Worm (Caenorhabditis elegans) whole organism, mixed stage, embryonic: ENCODE measurements around the gene M60.4.

Experiments
- ces-1 ChIP-seq: fragments of 150-350 bp; optimal IDR thresholded peaks from 2 replicates; lab custom pipeline; 2014; ENCODE audit warnings: missing biosample characterization, missing genetic modification reagents, missing genetic modification characterization
- cnd-1 ChIP-seq: fragments of 200-800 bp; sonication (Bioruptor generic); optimal IDR thresholded peaks from 2 replicates; lab custom pipeline; 2018; ENCODE audit warnings: mild to moderate bottlenecking, missing genetic modification characterization, missing compliant biosample characterization
- elt-1 ChIP-seq: sonication (generic microtip); optimal IDR thresholded peaks from 2 replicates; lab custom pipeline; 2017; ENCODE audit warnings: missing genetic modification characterization, mild to moderate bottlenecking, missing compliant biosample characterization, antibody characterized with exemption, moderate library complexity, borderline replicate concordance; ENCODE audit not compliant: insufficient read depth
- hlh-1 ChIP-seq: fragments of 150-350 bp; optimal IDR thresholded peaks from 2 replicates; lab custom pipeline; 2014; ENCODE audit warnings: missing biosample characterization, missing genetic modification reagents, missing genetic modification characterization
- lin-13 ChIP-seq: fragments of 150-350 bp; optimal IDR thresholded peaks from 2 replicates; lab custom pipeline; 2014; ENCODE audit warnings: missing biosample characterization, missing genetic modification characterization
- lsy-2 ChIP-seq: fragments of 150-350 bp; optimal IDR thresholded peaks from 2 replicates; lab custom pipeline; 2014; ENCODE audit warnings: missing biosample characterization, missing genetic modification characterization
- mls-2 ChIP-seq: sonication (generic microtip); optimal IDR thresholded peaks from 2 replicates; lab custom pipeline; 2016; ENCODE audit warnings: mild to moderate bottlenecking, missing genetic modification characterization, moderate library complexity, missing compliant biosample characterization
- nhr-28 ChIP-seq: fragments of 150-350 bp; optimal IDR thresholded peaks from 2 replicates; lab custom pipeline; 2014; ENCODE audit warnings: missing biosample characterization, missing genetic modification characterization
- nhr-76 ChIP-seq: sonication (generic microtip); optimal IDR thresholded peaks from 2 replicates; lab custom pipeline; 2017; ENCODE audit warnings: missing biosample characterization, missing genetic modification characterization
- pha-4 ChIP-seq: fragments of 150-350 bp; optimal IDR thresholded peaks from 2 replicates; lab custom pipeline; 2018; ENCODE audit warnings: missing biosample characterization, missing genetic modification reagents, missing genetic modification characterization
- snpc-4 ChIP-seq: fragments of 150-350 bp; optimal IDR thresholded peaks from 2 replicates; lab custom pipeline; 2014; ENCODE audit warnings: missing biosample characterization, missing genetic modification characterization
- sptf-1 ChIP-seq: sonication (generic microtip); optimal IDR thresholded peaks from 2 replicates; lab custom pipeline; 2017; ENCODE audit warnings: mild to moderate bottlenecking, missing genetic modification characterization, moderate library complexity, missing compliant biosample characterization
- unc-39 ChIP-seq: fragments of 150-350 bp; optimal IDR thresholded peaks from 2 replicates; lab custom pipeline; 2014; ENCODE audit warnings: missing biosample characterization, missing genetic modification characterization
- unc-62 ChIP-seq: fragments of 150-350 bp; optimal IDR thresholded peaks from 2 replicates; lab custom pipeline; 2014; ENCODE audit warnings: missing biosample characterization, missing genetic modification reagents, missing genetic modification characterization

DNA sequence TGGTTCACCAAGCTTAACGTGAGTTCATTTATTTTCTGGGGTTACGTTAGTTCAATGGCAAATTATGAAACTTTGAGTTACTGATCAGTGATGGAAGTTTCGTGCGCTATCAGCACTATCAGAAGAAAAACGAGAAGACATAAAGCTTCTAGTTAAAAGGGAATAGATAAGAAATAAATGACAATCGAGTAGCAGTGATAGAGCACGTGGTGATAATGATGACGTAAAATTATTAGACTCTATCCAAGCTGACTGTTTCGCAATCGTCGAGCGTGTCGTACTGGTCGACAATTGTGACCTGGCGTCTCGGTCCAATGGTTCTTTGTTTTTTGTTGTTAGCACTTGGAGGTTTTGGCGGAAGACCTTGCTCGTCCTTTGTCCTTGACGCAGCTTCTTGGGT, 7.0 kb upstream of the M60.4 start:
- TF ChIP-seq sptf-1 = no peak
- TF ChIP-seq mls-2 (tag; lab: Kevin White, UChicago) = no peak
- TF ChIP-seq cnd-1 (tag; lab: Kevin White, UChicago) = no peak
- no peak for TF ChIP-seq unc-62 (GFP tag; lab: Kevin White, UChicago)
- TF ChIP-seq lsy-2 (tag; lab: Kevin White, UChicago) = no peak
- TF ChIP-seq nhr-28 (tag; lab: Kevin White, UChicago) = no peak
- no peak for TF ChIP-seq hlh-1
- no peak for TF ChIP-seq elt-1 (tag; lab: Kevin White, UChicago)
- no peak for TF ChIP-seq snpc-4 (tag; lab: Kevin White, UChicago)
- TF ChIP-seq pha-4 (tag; lab: Kevin White, UChicago) = no peak
- no peak for TF ChIP-seq ces-1 (GFP tag; lab: Kevin White, UChicago)
- no peak for TF ChIP-seq unc-39 (tag; lab: Kevin White, UChicago)
- no peak for TF ChIP-seq nhr-76 (tag; lab: Kevin White, UChicago)
- TF ChIP-seq lin-13 (tag; lab: Kevin White, UChicago) = no peak
